Worm (Caenorhabditis elegans) whole organism, late embryonic: ENCODE measurements around the gene sel-8.

Experiments
- ama-1 ChIP-seq: fragments of 150-350 bp; optimal IDR thresholded peaks from 2 replicates; lab custom pipeline; 2014
- ceh-18 ChIP-seq: sonication (generic microtip); optimal IDR thresholded peaks from 2 replicates; lab custom pipeline; 2016; ENCODE audit warnings: missing genetic modification characterization, missing compliant biosample characterization
- fkh-10 ChIP-seq: fragments of 150-350 bp; optimal IDR thresholded peaks from 2 replicates; lab custom pipeline; 2014; ENCODE audit warnings: missing biosample characterization, missing genetic modification reagents, missing genetic modification characterization
- pat-9 ChIP-seq: fragments of 200-800 bp; sonication (Bioruptor generic); optimal IDR thresholded peaks from 2 replicates; lab custom pipeline; 2018; ENCODE audit warnings: mild to moderate bottlenecking, missing genetic modification characterization, moderate library complexity, missing compliant biosample characterization
- sdc-2 ChIP-seq: sonication (generic microtip); optimal IDR thresholded peaks from 2 replicates; lab custom pipeline; 2016; ENCODE audit warnings: missing genotype, missing genetic modification characterization, missing compliant biosample characterization

- TF ChIP-seq sdc-2 (tag; lab: Kevin White, UChicago) (no peak), pat-9 (tag; lab: Kevin White, UChicago) (no peak), ceh-18 (tag; lab: Kevin White, UChicago) (no peak), ama-1 (lab: Kevin White, UChicago) (no peak), fkh-10 (GFP tag; lab: Kevin White, UChicago) (no peak)
Measured at ce11 chrIII:3657479-3657878, 30.5 kb upstream of the sel-8 start, which contains the start of gene C46F11.5.
